Fruit fly (Drosophila melanogaster) whole organism, embryonic: ENCODE measurements around the gene cv-c.

Experiments
- CG12299 ChIP-seq: fragments of 200-800 bp; sonication (Bioruptor generic); optimal IDR thresholded peaks from 2 replicates; lab custom pipeline; 2018; ENCODE audit warnings: missing biosample characterization, mild to moderate bottlenecking, missing genetic modification characterization
- CG17328 ChIP-seq: fragments of 200-800 bp; sonication (Bioruptor generic); IDR thresholded peaks from 2 replicates; pipeline ENCODE4 v1.3.6; 2022; ENCODE audit warnings: missing biosample characterization, missing genetic modification characterization
- CG2875 ChIP-seq: fragments of 200-800 bp; sonication (Bioruptor generic); optimal IDR thresholded peaks from 2 replicates; lab custom pipeline; 2017; ENCODE audit warnings: missing biosample characterization, mild to moderate bottlenecking, missing genetic modification characterization, missing genetic modification reagents
- CG8924 ChIP-seq: fragments of 200-800 bp; optimal IDR thresholded peaks from 3 replicates; lab custom pipeline; 2019; ENCODE audit warnings: missing biosample characterization, mild to moderate bottlenecking, missing genetic modification characterization, moderate library complexity
- Mad ChIP-seq: fragments of 200-800 bp; sonication (Bioruptor generic); optimal IDR thresholded peaks from 2 replicates; lab custom pipeline; 2016; ENCODE audit warnings: missing biosample characterization, missing genetic modification characterization
- abd-A ChIP-seq: fragments of 200-800 bp; sonication (Bioruptor generic); optimal IDR thresholded peaks from 3 replicates; lab custom pipeline; 2019; ENCODE audit warnings: missing biosample characterization, mild to moderate bottlenecking, missing genetic modification characterization, moderate library complexity
- gem ChIP-seq: fragments of 200-800 bp; sonication (Bioruptor generic); optimal IDR thresholded peaks from 2 replicates; lab custom pipeline; 2019; ENCODE audit warnings: missing biosample characterization, mild to moderate bottlenecking, missing genetic modification characterization, moderate library complexity
- pros ChIP-seq: fragments of 200-800 bp; sonication (Bioruptor generic); optimal IDR thresholded peaks from 3 replicates; lab custom pipeline; 2019; ENCODE audit warnings: missing biosample characterization, mild to moderate bottlenecking, missing genetic modification characterization, moderate library complexity
- ro ChIP-seq: fragments of 200-800 bp; sonication (Bioruptor generic); IDR thresholded peaks from 2 replicates; pipeline ENCODE4 v1.3.6; 2022; ENCODE audit warnings: missing biosample characterization, missing genetic modification characterization
- wdn ChIP-seq: fragments of 200-800 bp; sonication (Bioruptor generic); IDR thresholded peaks from 2 replicates; pipeline ENCODE4 v1.3.6; 2022; ENCODE audit warnings: missing biosample characterization, missing genetic modification characterization

DNA sequence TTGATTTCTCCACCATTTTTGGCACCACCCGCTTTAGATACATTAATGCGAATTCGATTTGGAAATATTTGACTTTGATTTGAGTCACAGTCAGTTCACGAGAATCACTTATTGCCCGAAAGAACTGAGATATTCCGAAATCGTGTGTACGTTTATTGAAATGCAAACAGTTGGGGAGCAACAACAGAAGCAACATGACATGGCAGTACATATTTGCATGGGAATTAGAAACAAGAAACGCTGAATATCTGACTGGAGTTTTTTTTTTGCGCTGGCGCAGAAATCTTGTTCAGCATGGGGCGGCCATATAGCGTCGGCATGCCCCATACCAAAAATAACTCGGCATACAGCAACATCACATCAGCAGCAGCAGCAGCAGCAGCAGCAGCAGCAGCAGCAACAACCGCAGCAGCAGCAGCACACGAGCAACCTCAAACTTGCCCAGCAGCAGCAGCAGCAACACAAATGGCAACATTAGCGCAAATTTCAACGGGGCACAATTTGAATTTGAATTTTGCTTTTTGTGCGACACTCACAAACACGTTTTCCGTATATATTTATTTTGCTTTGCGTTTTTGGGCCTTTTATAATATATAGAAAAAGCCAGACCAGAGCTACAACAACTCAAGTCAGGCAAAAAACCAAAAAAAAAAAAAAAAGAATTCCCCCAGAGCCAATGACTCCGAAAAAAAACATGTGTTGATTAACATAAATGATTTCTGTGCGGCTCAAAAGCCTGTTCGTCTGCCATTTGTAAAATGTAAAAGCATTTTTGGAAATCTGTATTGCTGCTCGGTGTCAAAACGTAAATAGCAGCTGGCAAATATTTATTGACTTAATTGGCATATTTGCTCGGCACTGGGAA lies 30.2 kb downstream of the cv-c start:
- TF ChIP-seq Mad (no peak), gem (tag; lab: Kevin White, UChicago) (no peak), abd-A (tag; lab: Kevin White, UChicago) (peak; percentile 0), CG2875 (no peak), CG17328 (no peak), CG8924 (tag; lab: Kevin White, UChicago) (no peak), pros (no peak), wdn (no peak), CG12299 (tag; lab: Kevin White, UChicago) (no peak), ro (no peak)
